Worm (Caenorhabditis elegans): ENCODE results near the gene C47G2.4.

The C47G2.4 gene

ce11 chrII:11293433-11293832, at the start of gene C47G2.4:
C47G2.4 (minus strand) TSS chrII:11293606.
- TF ChIP-seq pha-4 (tag; optimal IDR thresholded peaks at IDR 0.05) (peak; percentile 19), lin-13 (tag; optimal IDR thresholded peaks at IDR 0.05) (peak; percentile 31), lsy-2 (tag; optimal IDR thresholded peaks at IDR 0.05) (peak; percentile 68), nhr-12 (tag; optimal IDR thresholded peaks at IDR 0.05) (no peak), nhr-237 (tag; optimal IDR thresholded peaks at IDR 0.05) (peak; percentile 54), hlh-1 (tag; optimal IDR thresholded peaks at IDR 0.05) (peak; percentile 32), sptf-1 (tag; optimal IDR thresholded peaks at IDR 0.05) (peak; percentile 19), unc-120 (tag; optimal IDR thresholded peaks at IDR 0.05; ENCODE audit: poor library complexity, severe bottlenecking) (peak; percentile 0), mep-1 (tag; optimal IDR thresholded peaks at IDR 0.05) (peak; percentile 80), elt-3 (tag; optimal IDR thresholded peaks at IDR 0.05) (no peak), flh-1 (GFP tag; optimal IDR thresholded peaks at IDR 0.05) (no peak), drap-1 (GFP tag; optimal IDR thresholded peaks at IDR 0.05) (peak; percentile 8), nhr-2 (tag; optimal IDR thresholded peaks at IDR 0.05) (no peak)

ce11 chrII:11339507-11339906, 46.1 kb upstream of the C47G2.4 start, which contains the start of gene rmd-3:
rmd-3 (minus strand) TSS chrII:11339607.
- TF ChIP-seq sptf-1 (tag; optimal IDR thresholded peaks at IDR 0.05): no peak
- no peak for TF ChIP-seq nhr-2 (tag; optimal IDR thresholded peaks at IDR 0.05)
- no peak for TF ChIP-seq drap-1 (GFP tag; optimal IDR thresholded peaks at IDR 0.05)
- TF ChIP-seq ceh-43 (GFP tag; optimal IDR thresholded peaks at IDR 0.05): no peak
- no peak for TF ChIP-seq lin-13 (tag; optimal IDR thresholded peaks at IDR 0.05)
- no peak for TF ChIP-seq unc-120 (tag; optimal IDR thresholded peaks at IDR 0.05; ENCODE audit: poor library complexity, severe bottlenecking)
- no peak for TF ChIP-seq cnd-1 (tag; optimal IDR thresholded peaks at IDR 0.05)
- TF ChIP-seq sem-2 (GFP tag; optimal IDR thresholded peaks at IDR 0.05): no peak
- TF ChIP-seq snpc-4 (tag; optimal IDR thresholded peaks at IDR 0.05): no peak
- TF ChIP-seq mab-5 (tag; optimal IDR thresholded peaks at IDR 0.05): no peak
- no peak for TF ChIP-seq unc-39 (tag; optimal IDR thresholded peaks at IDR 0.05)
- TF ChIP-seq zip-8 (tag; optimal IDR thresholded peaks at IDR 0.05): no peak
- TF ChIP-seq nhr-76 (tag; optimal IDR thresholded peaks at IDR 0.05): no peak
- no peak for TF ChIP-seq elt-3 (tag; optimal IDR thresholded peaks at IDR 0.05)
- no peak for TF ChIP-seq nhr-237 (tag; optimal IDR thresholded peaks at IDR 0.05)
- TF ChIP-seq flh-1 (GFP tag; optimal IDR thresholded peaks at IDR 0.05): no peak
- TF ChIP-seq bed-3 (GFP tag; optimal IDR thresholded peaks at IDR 0.05): no peak
- TF ChIP-seq lsy-2 (tag; optimal IDR thresholded peaks at IDR 0.05): no peak
- no peak for TF ChIP-seq hlh-1 (tag; optimal IDR thresholded peaks at IDR 0.05)

ce11 chrII:11337497-11338040, 44.2 kb upstream of the C47G2.4 start, which contains the start of gene sqt-1:
sqt-1 (minus strand) TSS chrII:11337837.
- no peak for TF ChIP-seq nhr-12 (tag; optimal IDR thresholded peaks at IDR 0.05)

- TF ChIP-seq elt-1 (tag; optimal IDR thresholded peaks at IDR 0.05; ENCODE audit: borderline replicate concordance, insufficient read depth) (no peak), bed-3 (GFP tag; optimal IDR thresholded peaks at IDR 0.05) (no peak), lsy-2 (tag; optimal IDR thresholded peaks at IDR 0.05) (no peak), sptf-1 (tag; optimal IDR thresholded peaks at IDR 0.05) (no peak), nhr-2 (tag; optimal IDR thresholded peaks at IDR 0.05) (no peak), mls-2 (tag; optimal IDR thresholded peaks at IDR 0.05) (no peak), ceh-43 (GFP tag; optimal IDR thresholded peaks at IDR 0.05) (no peak), sem-2 (GFP tag; optimal IDR thresholded peaks at IDR 0.05) (no peak), lin-13 (tag; optimal IDR thresholded peaks at IDR 0.05) (no peak), cnd-1 (tag; optimal IDR thresholded peaks at IDR 0.05) (no peak), unc-62 (GFP tag; optimal IDR thresholded peaks at IDR 0.05) (no peak), nhr-28 (tag; optimal IDR thresholded peaks at IDR 0.05) (no peak)
Observed at ce11 chrII:11336640-11337241, 43.3 kb upstream of the C47G2.4 start.

ce11 chrII:11336163-11336562, 42.8 kb upstream of the C47G2.4 start:
- no peak for TF ChIP-seq cnd-1 (tag; optimal IDR thresholded peaks at IDR 0.05)
- no peak for TF ChIP-seq lin-32 (GFP tag; optimal IDR thresholded peaks at IDR 0.05)
- TF ChIP-seq sem-2 (GFP tag; optimal IDR thresholded peaks at IDR 0.05): no peak
- no peak for TF ChIP-seq tbx-8 (GFP tag; optimal IDR thresholded peaks at IDR 0.05)

ce11 chrII:11335670-11336069, 42.3 kb upstream of the C47G2.4 start:
- no peak for TF ChIP-seq ceh-39 (tag; optimal IDR thresholded peaks at IDR 0.05)
- no peak for TF ChIP-seq nhr-2 (tag; optimal IDR thresholded peaks at IDR 0.05)
- TF ChIP-seq lsy-2 (tag; optimal IDR thresholded peaks at IDR 0.05): no peak
- TF ChIP-seq lin-13 (tag; optimal IDR thresholded peaks at IDR 0.05): no peak
- no peak for TF ChIP-seq drap-1 (GFP tag; optimal IDR thresholded peaks at IDR 0.05)
- peak; percentile 96 for TF ChIP-seq ces-1 (GFP tag; optimal IDR thresholded peaks at IDR 0.05)

Data from whole organism, mixed stage, embryonic.